Worm (Caenorhabditis elegans): ENCODE measurements around the gene srh-44.

DNA sequence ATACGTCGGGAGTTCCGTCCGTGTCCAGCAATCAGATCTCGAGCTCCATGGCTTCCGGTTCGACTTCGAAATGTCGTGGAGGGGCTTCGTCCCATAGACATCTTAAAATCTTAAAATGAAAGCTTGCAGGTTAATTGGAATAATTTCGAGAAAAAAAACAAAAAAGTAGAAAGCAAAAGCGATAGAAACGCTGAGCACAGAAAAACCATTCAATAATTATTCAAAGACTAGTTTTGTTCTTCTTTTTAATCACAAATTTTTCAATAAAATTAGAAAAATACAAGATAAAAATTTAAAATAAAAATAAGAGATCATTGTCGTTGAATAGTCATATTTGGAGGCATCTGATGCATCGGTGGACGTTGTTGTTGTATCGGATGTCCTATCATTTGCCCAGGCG, 12.1 kb downstream of the srh-44 start, which contains the start of gene age-1:
- no peak for TF ChIP-seq saeg-2 (GFP tag; IDR thresholded peaks at IDR 0.05)
- TF ChIP-seq pha-4 (GFP tag; IDR thresholded peaks at IDR 0.05) = no peak
- no peak for TF ChIP-seq pha-4 (tag; optimal IDR thresholded peaks at IDR 0.05)
- TF ChIP-seq mdl-1 (tag; optimal IDR thresholded peaks at IDR 0.05) = no peak
- no peak for TF ChIP-seq F44E2.7 (GFP tag; IDR thresholded peaks at IDR 0.05)
- no peak for TF ChIP-seq attf-4 (tag; optimal IDR thresholded peaks at IDR 0.05)
- TF ChIP-seq jun-1 (tag; optimal IDR thresholded peaks at IDR 0.05) = no peak
- no peak for TF ChIP-seq unc-62 (GFP tag; optimal IDR thresholded peaks at IDR 0.05 in 1 of 2)
- TF ChIP-seq unc-62 (tag; optimal IDR thresholded peaks at IDR 0.05) = no peak
- TF ChIP-seq spr-1 (tag; optimal IDR thresholded peaks at IDR 0.05) = no peak
- TF ChIP-seq fkh-10 (GFP tag; optimal IDR thresholded peaks at IDR 0.05) = no peak
